Worm (Caenorhabditis elegans) whole organism, midembryonic: ENCODE data around the gene Y49F6C.6.

ENCODE experiments used
- T22C8.4 ChIP-seq: fragments of 200-800 bp; sonication (Bioruptor generic); IDR thresholded peaks from 2 replicates; pipeline ENCODE4 v1.3.6; 2022; ENCODE audit warnings: missing genetic modification characterization, missing compliant biosample characterization
- cog-1 ChIP-seq: sonication (generic microtip); optimal IDR thresholded peaks from 2 replicates; lab custom pipeline; 2016; ENCODE audit warnings: missing genetic modification characterization, missing compliant biosample characterization
- flt-1 ChIP-seq: fragments of 200-800 bp; sonication (Bioruptor generic); IDR thresholded peaks from 2 replicates; pipeline ENCODE4 v1.3.6; 2022; ENCODE audit warnings: missing genetic modification characterization, missing compliant biosample characterization
- klf-2 ChIP-seq: fragments of 200-800 bp; sonication (Bioruptor generic); conservative IDR thresholded peaks from 2 replicates; pipeline ENCODE4 v1.3.6; 2022; ENCODE audit warnings: missing genetic modification reagents, missing genetic modification characterization, missing compliant biosample characterization
- med-1 ChIP-seq: sonication (generic microtip); optimal IDR thresholded peaks from 2 replicates; lab custom pipeline; 2017; ENCODE audit warnings: missing genetic modification characterization, mild to moderate bottlenecking, missing compliant biosample characterization, antibody characterized with exemption, missing genetic modification reagents; ENCODE audit not compliant: insufficient read depth
- ref-1 ChIP-seq: fragments of 200-800 bp; sonication (Bioruptor generic); conservative IDR thresholded peaks from 2 replicates; pipeline ENCODE4 v1.3.6; 2022; ENCODE audit warnings: missing genetic modification reagents, missing genetic modification characterization, missing compliant biosample characterization
- tab-1 ChIP-seq: fragments of 200-800 bp; sonication (Bioruptor generic); IDR thresholded peaks from 2 replicates; pipeline ENCODE4 v1.3.6; 2022; ENCODE audit warnings: missing genetic modification characterization, missing compliant biosample characterization
- ztf-23 ChIP-seq: fragments of 200-800 bp; sonication (Bioruptor generic); IDR thresholded peaks from 2 replicates; pipeline ENCODE4 v1.3.6; 2022; ENCODE audit warnings: missing genetic modification reagents, missing genetic modification characterization, missing compliant biosample characterization
- ztf-29 ChIP-seq: fragments of 200-800 bp; sonication (Bioruptor generic); IDR thresholded peaks from 2 replicates; pipeline ENCODE4 v1.3.6; 2022; ENCODE audit warnings: missing genetic modification reagents, missing genetic modification characterization, missing compliant biosample characterization

Y49F6C.6 gene

ce11 chrII:3367100-3367499 is at the start of gene Y49F6C.6:
Gene Y49F6C.6 (minus strand): TSS chrII:3367200.
- TF ChIP-seq klf-2 = no peak
- no peak for TF ChIP-seq ztf-29 (GFP tag; lab: Robert Waterston, UW)
- TF ChIP-seq ztf-23 = no peak
- no peak for TF ChIP-seq med-1 (GFP tag; lab: Kevin White, UChicago)
- TF ChIP-seq tab-1 (GFP tag; lab: Robert Waterston, UW) = no peak
- TF ChIP-seq flt-1 = no peak
- no peak for TF ChIP-seq ref-1 (GFP tag; lab: Robert Waterston, UW)
- TF ChIP-seq T22C8.4 (GFP tag; lab: Robert Waterston, UW) = no peak
- TF ChIP-seq cog-1 (tag; lab: Kevin White, UChicago) = no peak

ce11 chrII:3416528-3416927 is 49.5 kb upstream of the Y49F6C.6 start, which contains the start of gene nep-6:
Gene nep-6 (plus strand): TSS chrII:3416828.
- TF ChIP-seq ztf-29 (GFP tag; lab: Robert Waterston, UW) (no peak), med-1 (GFP tag; lab: Kevin White, UChicago) (no peak), tab-1 (GFP tag; lab: Robert Waterston, UW) (no peak), ref-1 (GFP tag; lab: Robert Waterston, UW) (no peak), cog-1 (tag; lab: Kevin White, UChicago) (no peak), T22C8.4 (GFP tag; lab: Robert Waterston, UW) (no peak), klf-2 (no peak), ztf-23 (no peak), flt-1 (no peak)

DNA sequence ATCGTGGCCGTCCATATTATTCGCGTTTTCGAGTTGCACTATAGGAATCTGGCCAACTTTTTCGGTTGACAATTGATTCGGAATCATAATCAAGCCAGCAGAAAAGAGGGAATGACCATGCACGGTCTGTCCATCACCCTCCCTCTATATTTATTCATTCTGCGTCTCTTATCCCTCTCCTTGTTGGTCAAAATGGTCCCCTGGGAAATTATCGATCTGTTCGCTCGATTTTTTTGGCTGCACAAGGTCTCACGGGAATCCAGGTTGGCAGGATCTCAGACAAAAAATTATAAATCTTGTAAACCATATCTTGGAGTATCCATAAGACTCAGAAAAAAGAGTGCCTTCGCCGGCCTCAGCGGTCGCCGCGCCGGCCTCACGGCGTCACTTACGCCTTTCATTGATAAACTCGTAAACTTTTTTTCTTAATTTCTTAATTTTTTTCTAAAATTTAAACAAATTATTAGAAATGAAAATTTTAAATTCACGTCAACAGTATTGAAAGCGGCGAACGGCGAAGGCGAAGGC is 47.4 kb upstream of the Y49F6C.6 start, which contains the start of the genes F18A12.7 and F18A12.2:
F18A12.7 (minus strand) TSS at position 101 of the 528 bp plus-strand sequence.
F18A12.2 (plus strand) TSS at position 478 of the 528 bp plus-strand sequence.
- TF ChIP-seq ref-1 (GFP tag; lab: Robert Waterston, UW) = no peak
- TF ChIP-seq flt-1 = no peak
- TF ChIP-seq ztf-23 = no peak
- no peak for TF ChIP-seq med-1 (GFP tag; lab: Kevin White, UChicago)

DNA sequence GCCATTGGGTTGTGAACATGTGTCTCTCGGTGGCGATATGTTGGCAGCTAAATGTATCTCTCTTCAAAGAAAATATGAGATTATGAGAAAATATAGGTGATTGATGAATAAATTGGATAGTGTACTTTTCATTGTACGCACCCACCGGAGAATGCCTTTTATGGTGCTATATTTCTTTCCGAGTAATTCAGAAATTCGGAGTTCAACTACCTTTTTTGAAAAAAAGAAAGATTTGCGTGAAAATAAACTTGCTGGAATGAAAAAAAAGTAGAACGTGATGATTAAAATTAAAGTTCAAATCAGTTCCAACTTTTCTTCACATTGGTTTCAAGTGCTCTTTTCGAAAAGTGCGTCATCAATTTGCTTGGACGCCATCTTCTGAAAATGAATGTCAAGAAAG is 36.5 kb upstream of the Y49F6C.6 start, which contains the start of gene nep-8:
nep-8 (plus strand) TSS at position 301 of the 400 bp plus-strand sequence.
- TF ChIP-seq klf-2 (no peak), ztf-29 (GFP tag; lab: Robert Waterston, UW) (no peak), ref-1 (GFP tag; lab: Robert Waterston, UW) (no peak), ztf-23 (no peak)

- TF ChIP-seq tab-1 (GFP tag; lab: Robert Waterston, UW) (no peak), T22C8.4 (GFP tag; lab: Robert Waterston, UW) (no peak), ref-1 (GFP tag; lab: Robert Waterston, UW) (no peak), ztf-23 (no peak), cog-1 (tag; lab: Kevin White, UChicago) (no peak)
Measured at ce11 chrII:3402854-3403253, 35.9 kb upstream of the Y49F6C.6 start, which contains the start of gene nep-10. Gene nep-10 (minus strand): TSS chrII:3402954.

DNA sequence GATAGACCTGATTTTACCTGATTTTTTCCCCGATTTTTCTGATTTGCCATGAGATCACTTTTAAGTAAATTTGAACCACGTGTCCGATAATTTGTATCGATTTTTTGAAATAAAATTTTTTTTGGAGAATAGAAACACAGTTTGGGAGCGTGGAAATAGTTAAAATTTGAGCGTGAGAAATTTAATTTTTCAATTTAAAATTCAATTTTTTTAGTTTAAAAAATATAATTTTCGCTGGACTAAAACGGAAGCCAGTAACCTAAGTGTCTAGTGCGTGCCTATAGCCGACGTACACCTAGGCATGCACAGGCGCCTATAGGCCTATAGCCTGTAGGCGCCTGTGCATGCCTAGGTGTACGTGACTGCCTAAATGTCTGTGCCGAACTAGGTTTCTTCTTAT is 32.2 kb upstream of the Y49F6C.6 start, which contains the start of gene nep-9:
nep-9 (minus strand) TSS at position 101 of the 400 bp plus-strand sequence.
- TF ChIP-seq tab-1 (GFP tag; lab: Robert Waterston, UW) (no peak), flt-1 (no peak), klf-2 (no peak), ztf-23 (no peak), med-1 (GFP tag; lab: Kevin White, UChicago) (no peak), T22C8.4 (GFP tag; lab: Robert Waterston, UW) (no peak), ref-1 (GFP tag; lab: Robert Waterston, UW) (no peak), ztf-29 (GFP tag; lab: Robert Waterston, UW) (no peak), cog-1 (tag; lab: Kevin White, UChicago) (no peak)

- TF ChIP-seq ztf-23 (no peak), klf-2 (no peak), tab-1 (GFP tag; lab: Robert Waterston, UW) (no peak), cog-1 (tag; lab: Kevin White, UChicago) (no peak), ztf-29 (GFP tag; lab: Robert Waterston, UW) (no peak), flt-1 (no peak), T22C8.4 (GFP tag; lab: Robert Waterston, UW) (no peak), med-1 (GFP tag; lab: Kevin White, UChicago) (no peak), ref-1 (GFP tag; lab: Robert Waterston, UW) (no peak)
Measured at ce11 chrII:3395484-3395883, 28.5 kb upstream of the Y49F6C.6 start, which contains the start of gene nep-20. Gene nep-20 (minus strand): TSS chrII:3395584.

DNA sequence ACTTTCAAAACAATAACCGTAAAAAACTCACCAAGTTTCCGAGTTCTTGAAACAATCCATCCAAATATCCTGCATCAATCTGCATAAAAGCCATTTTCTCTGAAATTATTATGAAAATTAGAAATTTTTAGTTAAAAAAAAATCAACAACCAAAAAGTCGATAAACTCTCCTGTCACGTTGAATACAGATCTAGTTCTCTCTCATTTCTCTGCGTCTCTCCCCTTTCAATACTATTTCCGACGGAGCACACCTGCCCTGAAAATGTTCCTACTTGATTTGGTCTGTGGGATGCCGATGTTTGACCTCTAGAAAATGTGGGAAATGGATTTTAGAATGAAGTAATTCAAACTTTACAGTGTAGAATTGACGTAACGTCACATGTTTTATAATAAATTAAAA is 20.5 kb upstream of the Y49F6C.6 start, which contains the start of gene T06D4.6:
T06D4.6 (minus strand) TSS at position 101 of the 400 bp plus-strand sequence.
- TF ChIP-seq flt-1 (no peak), cog-1 (tag; lab: Kevin White, UChicago) (no peak), T22C8.4 (GFP tag; lab: Robert Waterston, UW) (no peak), med-1 (GFP tag; lab: Kevin White, UChicago) (no peak), ztf-29 (GFP tag; lab: Robert Waterston, UW) (no peak), ztf-23 (no peak), klf-2 (no peak), ref-1 (GFP tag; lab: Robert Waterston, UW) (no peak), tab-1 (GFP tag; lab: Robert Waterston, UW) (no peak)

DNA sequence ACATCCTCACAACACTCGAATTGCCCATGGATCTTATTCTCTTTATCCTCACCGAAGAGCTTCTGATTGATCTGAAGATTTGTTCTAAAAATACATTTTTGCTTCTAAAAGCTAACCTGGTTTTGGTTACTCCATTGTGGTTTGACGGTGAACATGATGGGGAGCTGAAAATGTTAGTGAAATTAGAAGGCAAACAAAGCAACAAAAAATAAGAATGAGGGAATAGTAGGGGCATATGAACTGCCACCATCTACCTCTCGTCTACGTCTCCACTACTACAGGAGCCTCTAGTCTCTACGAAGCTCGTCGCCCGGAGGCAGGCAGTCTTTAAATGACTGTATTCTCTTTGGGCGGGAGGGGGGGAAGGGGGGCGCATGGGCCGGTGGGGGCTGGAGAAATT is 18.7 kb upstream of the Y49F6C.6 start, which contains the start of gene T06D4.2:
T06D4.2 (minus strand) TSS at position 170 of the 400 bp plus-strand sequence.
- TF ChIP-seq tab-1 (GFP tag; lab: Robert Waterston, UW) (no peak), med-1 (GFP tag; lab: Kevin White, UChicago) (no peak), flt-1 (no peak), ref-1 (GFP tag; lab: Robert Waterston, UW) (no peak), T22C8.4 (GFP tag; lab: Robert Waterston, UW) (no peak), ztf-29 (GFP tag; lab: Robert Waterston, UW) (no peak), cog-1 (tag; lab: Kevin White, UChicago) (no peak), klf-2 (no peak)
